Fruit fly (Drosophila melanogaster) whole organism, embryonic: ENCODE data around the gene frj.
A peak's percentile ranks its signal among the peaks of the same experiment; 100 is the strongest.

Source experiments
- Asciz ChIP-seq: fragments of 200-800 bp; sonication (Bioruptor generic); optimal IDR thresholded peaks from 2 replicates; lab custom pipeline; 2017; ENCODE audit warnings: missing biosample characterization, mild to moderate bottlenecking, missing genetic modification characterization, missing genetic modification reagents
- CG10147 ChIP-seq: fragments of 200-800 bp; sonication (Bioruptor generic); optimal IDR thresholded peaks from 2 replicates; lab custom pipeline; 2019; ENCODE audit warnings: missing biosample characterization, mild to moderate bottlenecking, missing genetic modification characterization, moderate library complexity
- CG10979 ChIP-seq: fragments of 200-800 bp; sonication (Bioruptor generic); optimal IDR thresholded peaks from 2 replicates; lab custom pipeline; 2018; ENCODE audit warnings: missing biosample characterization, mild to moderate bottlenecking, missing genetic modification characterization, moderate library complexity
- CG11723 ChIP-seq: fragments of 200-800 bp; sonication (Bioruptor generic); optimal IDR thresholded peaks from 2 replicates; lab custom pipeline; 2017; ENCODE audit warnings: missing biosample characterization, mild to moderate bottlenecking, missing genetic modification characterization
- CG13287 ChIP-seq: fragments of 200-800 bp; sonication (Bioruptor generic); IDR thresholded peaks from 2 replicates; pipeline ENCODE4 v1.3.6; 2022; ENCODE audit warnings: missing biosample characterization, missing genetic modification characterization; ENCODE audit not compliant: partially characterized antibody
- CG16813 ChIP-seq: fragments of 200-800 bp; sonication (Bioruptor generic); IDR thresholded peaks from 3 replicates; pipeline ENCODE4 v1.3.6; 2022; ENCODE audit warnings: missing biosample characterization, missing genetic modification characterization; ENCODE audit not compliant: partially characterized antibody
- CG17802 ChIP-seq: fragments of 200-800 bp; sonication (Bioruptor generic); optimal IDR thresholded peaks from 2 replicates; lab custom pipeline; 2018; ENCODE audit warnings: missing biosample characterization, mild to moderate bottlenecking, missing genetic modification characterization, moderate library complexity
- CG17829 ChIP-seq: fragments of 200-800 bp; optimal IDR thresholded peaks from 2 replicates; lab custom pipeline; 2019; ENCODE audit warnings: missing biosample characterization, mild to moderate bottlenecking, missing genetic modification characterization, moderate library complexity
- CG2678 ChIP-seq: fragments of 200-800 bp; sonication (Bioruptor generic); optimal IDR thresholded peaks from 3 replicates; lab custom pipeline; 2019; ENCODE audit warnings: missing biosample characterization, mild to moderate bottlenecking, missing genetic modification characterization, moderate library complexity
- CG3281 ChIP-seq: fragments of 200-800 bp; sonication (Bioruptor generic); optimal IDR thresholded peaks from 3 replicates; lab custom pipeline; 2017; ENCODE audit warnings: missing biosample characterization, mild to moderate bottlenecking, missing genetic modification characterization
- CG4360 ChIP-seq: fragments of 200-800 bp; sonication (Bioruptor generic); IDR thresholded peaks from 2 replicates; pipeline ENCODE4 v1.3.6; 2022; ENCODE audit warnings: missing biosample characterization, missing genetic modification characterization
- CG8478 ChIP-seq: fragments of >200 bp; optimal IDR thresholded peaks from 2 replicates; lab custom pipeline; 2018
- CG8765 ChIP-seq: fragments of 200-800 bp; sonication (Bioruptor generic); IDR thresholded peaks from 2 replicates; pipeline ENCODE4 v1.3.6; 2022; ENCODE audit warnings: missing biosample characterization, missing genetic modification characterization
- CoRest ChIP-seq: fragments of 200-800 bp; sonication (Bioruptor generic); optimal IDR thresholded peaks from 3 replicates; lab custom pipeline; 2018; ENCODE audit warnings: missing biosample characterization, mild to moderate bottlenecking, missing genetic modification characterization, moderate library complexity
- Dek ChIP-seq: fragments of 200-800 bp; sonication (Bioruptor generic); optimal IDR thresholded peaks from 3 replicates; lab custom pipeline; 2019; ENCODE audit warnings: missing biosample characterization, mild to moderate bottlenecking, missing genetic modification characterization, moderate library complexity
- Doc2 ChIP-seq: fragments of 200-800 bp; sonication (Bioruptor generic); IDR thresholded peaks from 2 replicates; pipeline ENCODE4 v1.3.6; 2022; ENCODE audit warnings: missing biosample characterization, missing genetic modification characterization
- Drgx ChIP-seq: fragments of 200-800 bp; sonication (Bioruptor generic); IDR thresholded peaks from 2 replicates; pipeline ENCODE4 v1.3.6; 2022; ENCODE audit warnings: missing biosample characterization, missing genetic modification characterization
- Lim3 ChIP-seq: fragments of 200-800 bp; sonication (Bioruptor generic); IDR thresholded peaks from 2 replicates; pipeline ENCODE4 v1.3.6; 2022; ENCODE audit warnings: missing biosample characterization, missing genetic modification characterization
- NK7.1 ChIP-seq: fragments of 200-800 bp; sonication (Bioruptor generic); optimal IDR thresholded peaks from 3 replicates; lab custom pipeline; 2016; ENCODE audit warnings: missing biosample characterization, missing genetic modification characterization
- Nf-YA ChIP-seq: fragments of 200-800 bp; sonication (Bioruptor generic); IDR thresholded peaks from 2 replicates; pipeline ENCODE4 v1.3.6; 2022; ENCODE audit warnings: missing biosample characterization, missing genetic modification characterization
- Nf-YC ChIP-seq: fragments of 200-800 bp; optimal IDR thresholded peaks from 3 replicates; lab custom pipeline; 2019; ENCODE audit warnings: missing biosample characterization, mild to moderate bottlenecking, missing genetic modification characterization, moderate library complexity
- Poxn ChIP-seq: fragments of 200-800 bp; sonication (Bioruptor generic); IDR thresholded peaks from 2 replicates; pipeline ENCODE4 v1.3.6; 2022; ENCODE audit warnings: missing biosample characterization, missing genetic modification characterization
- Ptx1 ChIP-seq: fragments of 200-800 bp; sonication (Bioruptor generic); IDR thresholded peaks from 2 replicates; pipeline ENCODE4 v1.3.6; 2022; ENCODE audit warnings: missing biosample characterization, missing genetic modification characterization
- Sox102F ChIP-seq: fragments of 200-800 bp; sonication (Bioruptor generic); optimal IDR thresholded peaks from 2 replicates; lab custom pipeline; 2018; ENCODE audit warnings: missing biosample characterization, mild to moderate bottlenecking, missing genetic modification characterization, moderate library complexity
- Spps ChIP-seq: fragments of 200-800 bp; sonication (Bioruptor generic); optimal IDR thresholded peaks from 2 replicates; lab custom pipeline; 2018; ENCODE audit warnings: missing biosample characterization, mild to moderate bottlenecking, missing genetic modification characterization
- Taf1 ChIP-seq: fragments of 200-800 bp; sonication (Bioruptor generic); IDR thresholded peaks from 2 replicates; pipeline ENCODE4 v1.3.6; 2022; ENCODE audit warnings: missing biosample characterization, missing genetic modification characterization
- ab ChIP-seq: fragments of 200-800 bp; sonication (Bioruptor generic); optimal IDR thresholded peaks from 2 replicates; lab custom pipeline; 2016; ENCODE audit warnings: missing biosample characterization, missing genetic modification characterization
- al ChIP-seq: fragments of 200-800 bp; sonication (Bioruptor generic); IDR thresholded peaks from 2 replicates; pipeline ENCODE4 v1.3.6; 2022; ENCODE audit warnings: missing biosample characterization, missing genetic modification characterization
- dati ChIP-seq: fragments of 200-800 bp; sonication (Bioruptor generic); IDR thresholded peaks from 2 replicates; pipeline ENCODE4 v1.3.6; 2022; ENCODE audit warnings: missing biosample characterization, missing genetic modification characterization
- en ChIP-seq: fragments of 200-800 bp; sonication (Bioruptor generic); optimal IDR thresholded peaks from 2 replicates; lab custom pipeline; 2016; ENCODE audit warnings: missing biosample characterization, missing genetic modification characterization
- exex ChIP-seq: fragments of 200-800 bp; sonication (Bioruptor generic); optimal IDR thresholded peaks from 4 replicates; lab custom pipeline; 2018; ENCODE audit warnings: missing biosample characterization, mild to moderate bottlenecking, missing genetic modification characterization, moderate library complexity
- fru ChIP-seq: fragments of >200 bp; optimal IDR thresholded peaks from 2 replicates; lab custom pipeline; 2017
- gem ChIP-seq: fragments of 200-800 bp; sonication (Bioruptor generic); optimal IDR thresholded peaks from 2 replicates; lab custom pipeline; 2019; ENCODE audit warnings: missing biosample characterization, mild to moderate bottlenecking, missing genetic modification characterization, moderate library complexity
- kah ChIP-seq: fragments of 200-800 bp; sonication (Bioruptor generic); optimal IDR thresholded peaks from 2 replicates; lab custom pipeline; 2018; ENCODE audit warnings: missing biosample characterization, mild to moderate bottlenecking, missing genetic modification characterization
- kni ChIP-seq: fragments of 200-800 bp; sonication (Bioruptor generic); optimal IDR thresholded peaks from 3 replicates; lab custom pipeline; 2017; ENCODE audit warnings: mild to moderate bottlenecking, missing biosample characterization, missing genetic modification reagents, missing genetic modification characterization
- lola ChIP-seq, 3 experiments: fragments of >200 bp in 2 of 3; fragments of 200-800 bp in 1 of 3; sonication (Bioruptor generic) in 1 of 3; optimal IDR thresholded peaks; 2 replicates each; lab custom pipeline; 2017 to 2019; ENCODE audit warnings: missing biosample characterization in 3 of 3, missing genetic modification characterization in 3 of 3, mild to moderate bottlenecking in 1 of 3, moderate library complexity in 1 of 3
- luna ChIP-seq: fragments of 200-800 bp; sonication (Bioruptor generic); optimal IDR thresholded peaks from 2 replicates; lab custom pipeline; 2016; ENCODE audit warnings: missing biosample characterization, missing genetic modification characterization
- nau ChIP-seq: fragments of 200-800 bp; sonication (Bioruptor generic); optimal IDR thresholded peaks from 3 replicates; lab custom pipeline; 2017; ENCODE audit warnings: missing biosample characterization, mild to moderate bottlenecking, missing genetic modification characterization, missing genetic modification reagents
- oc ChIP-seq: fragments of 200-800 bp; sonication (Bioruptor generic); optimal IDR thresholded peaks from 2 replicates; lab custom pipeline; 2018; ENCODE audit warnings: missing biosample characterization, mild to moderate bottlenecking, missing genetic modification characterization, moderate library complexity
- p53 ChIP-seq: fragments of 200-800 bp; sonication (Bioruptor generic); optimal IDR thresholded peaks from 2 replicates; lab custom pipeline; 2016; ENCODE audit warnings: missing biosample characterization, missing genetic modification characterization
- pan ChIP-seq, 4 experiments: fragments of >200 bp in 3 of 4; fragments of 200-800 bp in 1 of 4; sonication (Bioruptor generic) in 1 of 4; optimal IDR thresholded peaks in 3 of 4; IDR thresholded peaks in 1 of 4; 2 replicates each; pipeline versions ENCODE4 v1.3.6 to Lab custom; 2017 to 2022; ENCODE audit warnings: missing biosample characterization in 2 of 4, missing genetic modification characterization in 2 of 4, mixed read lengths in 1 of 4
- prd ChIP-seq, 3 experiments: fragments of >200 bp in 2 of 3; fragments of 200-800 bp in 1 of 3; sonication (Bioruptor generic) in 1 of 3; optimal IDR thresholded peaks in 2 of 3; IDR thresholded peaks in 1 of 3; 2 replicates in 2 of 3; 3 replicates in 1 of 3; pipeline versions ENCODE4 v1.3.6 to Lab custom; 2017 to 2022; ENCODE audit warnings: missing biosample characterization in 1 of 3, missing genetic modification characterization in 1 of 3
- repo ChIP-seq: fragments of 200-800 bp; sonication (Bioruptor generic); optimal IDR thresholded peaks from 2 replicates; lab custom pipeline; 2016; ENCODE audit warnings: missing biosample characterization, missing genetic modification characterization
- row ChIP-seq: fragments of 200-800 bp; sonication (Bioruptor generic); IDR thresholded peaks from 3 replicates; pipeline ENCODE4 v1.3.6; 2022; ENCODE audit warnings: missing biosample characterization, missing genetic modification characterization
- sima ChIP-seq: fragments of 200-800 bp; sonication (Bioruptor generic); optimal IDR thresholded peaks from 2 replicates; lab custom pipeline; 2016; ENCODE audit warnings: missing biosample characterization, missing genetic modification characterization
- tgo ChIP-seq: fragments of 200-800 bp; sonication (Bioruptor generic); IDR thresholded peaks from 3 replicates; pipeline ENCODE4 v1.3.6; 2022; ENCODE audit warnings: missing biosample characterization, missing genetic modification characterization
- wdn ChIP-seq: fragments of 200-800 bp; sonication (Bioruptor generic); IDR thresholded peaks from 2 replicates; pipeline ENCODE4 v1.3.6; 2022; ENCODE audit warnings: missing biosample characterization, missing genetic modification characterization

frj gene

DNA sequence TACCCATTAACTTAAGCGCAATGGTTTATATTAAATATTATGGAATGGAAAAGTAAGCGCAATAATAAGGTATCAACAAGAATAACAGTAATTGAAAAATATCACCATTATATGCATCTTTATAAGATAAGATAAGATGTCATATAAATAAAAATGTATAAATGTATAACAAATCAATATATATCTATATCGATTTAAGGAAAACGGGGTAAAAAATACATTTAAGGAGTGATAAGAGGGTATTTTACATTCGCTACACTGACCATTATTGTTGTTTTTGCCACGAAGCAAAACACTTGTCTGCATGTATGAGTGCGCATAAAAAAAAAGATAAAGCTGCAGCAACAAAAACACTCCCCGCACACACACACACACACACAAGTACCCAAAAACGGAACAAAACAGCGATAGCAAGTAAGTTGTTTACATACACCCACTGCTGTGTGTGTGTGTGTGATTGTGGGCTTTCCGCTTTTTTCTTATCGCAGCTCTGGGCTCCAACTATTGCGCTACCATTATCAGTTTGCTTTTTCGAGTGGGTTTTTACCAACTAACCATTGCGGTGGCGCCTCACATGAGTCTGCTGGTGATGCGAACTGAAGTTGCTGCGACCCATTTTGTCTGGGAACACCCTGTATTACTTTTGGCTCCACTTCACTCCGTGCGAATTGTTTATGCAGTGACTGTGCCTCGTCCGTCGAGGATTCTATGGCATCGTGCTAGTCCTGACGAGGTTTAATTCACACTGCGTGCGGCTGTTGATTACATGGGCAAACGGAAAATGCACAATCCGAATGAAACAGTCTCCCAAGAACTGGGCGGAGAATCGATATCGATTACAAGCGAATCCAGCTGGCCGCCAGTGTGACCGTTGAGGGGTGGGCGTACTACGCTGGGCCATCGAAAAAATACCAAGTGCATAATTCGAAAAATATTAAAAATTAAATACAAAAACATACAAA is 17.5 kb downstream of the frj start, which contains the start of gene mmy (continued):
- TF ChIP-seq CoRest (tag; lab: Kevin White, UChicago) (peak; percentile 69), CG4360 (GFP tag; lab: Robert Waterston, UW) (peak; percentile 82), Taf1 (GFP tag; lab: Robert Waterston, UW) (no peak), prd (optimal IDR thresholded peaks at IDR 0.05; lab: Kevin White, UChicago) (no peak), prd (GFP tag; IDR thresholded peaks at IDR 0.05; lab: Robert Waterston, UW) (peak; percentile 26; the same call in 1 of the 3 replicates), Nf-YA (GFP tag; lab: Robert Waterston, UW) (no peak), wdn (GFP tag; lab: Robert Waterston, UW) (no peak; the same call in 1 of the 2 replicates), kni (GFP tag; lab: Kevin White, UChicago) (peak; percentile 73), Nf-YC (no peak), nau (peak; percentile 46), exex (tag; lab: Kevin White, UChicago) (peak; percentile 73), Doc2 (no peak), CG10147 (GFP tag; lab: Kevin White, UChicago) (no peak), Drgx (GFP tag; lab: Robert Waterston, UW) (peak; percentile 71), Ptx1 (GFP tag; lab: Robert Waterston, UW) (peak; percentile 62), CG17802 (tag; lab: Kevin White, UChicago) (no peak), row (GFP tag; lab: Robert Waterston, UW) (peak; percentile 74), dati (GFP tag; lab: Robert Waterston, UW) (no peak), lola (GFP tag; optimal IDR thresholded peaks at IDR 0.05; lab: Kevin White, UChicago) (peak in 1 of 3 experiments; percentile 37), en (GFP tag; lab: Kevin White, UChicago) (peak; percentile 10), luna (no peak), ab (GFP tag; lab: Kevin White, UChicago) (no peak), CG10979 (tag; lab: Kevin White, UChicago) (peak; percentile 61), Spps (no peak), CG16813 (peak; percentile 30; the same call in 1 of the 3 replicates), CG2678 (tag; lab: Kevin White, UChicago) (peak; percentile 73), repo (GFP tag; lab: Kevin White, UChicago) (peak; percentile 20), Sox102F (GFP tag; lab: Kevin White, UChicago) (peak; percentile 72), CG11723 (GFP tag; lab: Kevin White, UChicago) (no peak), CG13287 (GFP tag; lab: Robert Waterston, UW) (peak; percentile 55), p53 (GFP tag; lab: Kevin White, UChicago) (no peak), NK7.1 (no peak), gem (tag; lab: Kevin White, UChicago) (peak; percentile 82), CG17829 (peak; percentile 14), fru (lab: Kevin White, UChicago) (no peak), al (GFP tag; lab: Robert Waterston, UW) (no peak; the same call in 1 of the 2 replicates), Poxn (GFP tag; lab: Robert Waterston, UW) (no peak), Dek (tag; lab: Kevin White, UChicago) (peak; percentile 56), Asciz (GFP tag; lab: Kevin White, UChicago) (peak; percentile 44), Lim3 (GFP tag; lab: Robert Waterston, UW) (no peak), oc (peak; percentile 7), sima (GFP tag; lab: Kevin White, UChicago) (no peak), CG8765 (GFP tag; lab: Robert Waterston, UW) (no peak; the same call in 1 of the 2 replicates), tgo (GFP tag; lab: Robert Waterston, UW) (peak; percentile 57; the same call in 2 of the 3 replicates), CG3281 (GFP tag; lab: Kevin White, UChicago) (peak; percentile 47), pan (optimal IDR thresholded peaks at IDR 0.05; lab: Kevin White, UChicago) (no peak), pan (GFP tag; optimal IDR thresholded peaks at IDR 0.05 in 1 of 2, IDR thresholded peaks at IDR 0.05 in 1 of 2) (peak in 1 of 2 experiments; percentile 30), kah (GFP tag; lab: Kevin White, UChicago) (peak; percentile 19), CG8478 (lab: Kevin White, UChicago) (no peak)
